Worm (Caenorhabditis elegans): ENCODE measurements around the gene C50F4.6.

- TF ChIP-seq skn-1 (tag; optimal IDR thresholded peaks at IDR 0.05) (peak; percentile 48), lsy-2 (tag; optimal IDR thresholded peaks at IDR 0.05) (peak; percentile 56 to 71), hlh-17 (GFP tag; optimal IDR thresholded peaks at IDR 0.05; ENCODE audit: borderline replicate concordance) (no peak), efl-1 (optimal IDR thresholded peaks at IDR 0.05) (peak; percentile 54 to 57), efl-1 (GFP tag; optimal IDR thresholded peaks at IDR 0.05 in 1 of 2) (peak; percentile 34 to 95)
These were observed 42.6 kb upstream of the C50F4.6 start for ce11 chrV:9503152-9503817.

Data from whole organism, L1 larva.